Fruit fly (Drosophila melanogaster): ENCODE results near the gene ng3.

The ng3 gene

dm6 chrX:3233683-3234082 lies 8.2 kb downstream of the ng3 start (continued):
- TF ChIP-seq peb (GFP tag; IDR thresholded peaks at IDR 0.05) = no peak
- TF ChIP-seq CG12236 (GFP tag; optimal IDR thresholded peaks at IDR 0.05) = no peak
- peak; percentile 32 for TF ChIP-seq Fer1 (GFP tag; optimal IDR thresholded peaks at IDR 0.05)
- no peak for TF ChIP-seq TFAM (GFP tag; optimal IDR thresholded peaks at IDR 0.05)
- TF ChIP-seq fd96Cb (tag; optimal IDR thresholded peaks at IDR 0.05) = no peak
- TF ChIP-seq cg (GFP tag; optimal IDR thresholded peaks at IDR 0.05) = no peak
- no peak for TF ChIP-seq zf30C (GFP tag; optimal IDR thresholded peaks at IDR 0.05)
- TF ChIP-seq Nf-YB (GFP tag; optimal IDR thresholded peaks at IDR 0.05) = no peak
- no peak for TF ChIP-seq CG15514 (GFP tag; optimal IDR thresholded peaks at IDR 0.05)
- TF ChIP-seq CG3726 (GFP tag; IDR thresholded peaks at IDR 0.05) = no peak

dm6 chrX:3205887-3206794 lies 35.7 kb downstream of the ng3 start:
- TF ChIP-seq CG16815 (GFP tag; optimal IDR thresholded peaks at IDR 0.05) = peak; percentile 4
- TF ChIP-seq Oli (tag; optimal IDR thresholded peaks at IDR 0.05) = peak; percentile 60
- TF ChIP-seq CG6689 (GFP tag; IDR thresholded peaks at IDR 0.05) = peak; percentile 78
- TF ChIP-seq pho (GFP tag; optimal IDR thresholded peaks at IDR 0.05) = peak; percentile 55
- TF ChIP-seq Pdp1 (GFP tag; optimal IDR thresholded peaks at IDR 0.05) = peak; percentile 63 to 66
- no peak for TF ChIP-seq Fer2 (tag; optimal IDR thresholded peaks at IDR 0.05)
- no peak for TF ChIP-seq bbx (GFP tag; IDR thresholded peaks at IDR 0.05; ENCODE audit: partially characterized antibody)
- TF ChIP-seq Meics (GFP tag; optimal IDR thresholded peaks at IDR 0.05) = peak; percentile 78
- TF ChIP-seq Sox100B (GFP tag; optimal IDR thresholded peaks at IDR 0.05) = peak; percentile 36
- peak; percentile 78 for TF ChIP-seq Awh (GFP tag; IDR thresholded peaks at IDR 0.05)
- peak; percentile 84 for TF ChIP-seq Atf6 (GFP tag; IDR thresholded peaks at IDR 0.05)
- TF ChIP-seq ems (GFP tag; optimal IDR thresholded peaks at IDR 0.05) = peak; percentile 65
- TF ChIP-seq repo (GFP tag; optimal IDR thresholded peaks at IDR 0.05) = peak; percentile 51
- TF ChIP-seq Nf-YB (GFP tag; optimal IDR thresholded peaks at IDR 0.05) = no peak
- TF ChIP-seq wdn (GFP tag; IDR thresholded peaks at IDR 0.05) = 0 out of 2 replicates have a peak, but pooled peaks have one; percentile 44
- peak; percentile 70 for TF ChIP-seq CG13296 (GFP tag; optimal IDR thresholded peaks at IDR 0.05)
- TF ChIP-seq E2f2 (GFP tag; IDR thresholded peaks at IDR 0.05) = peak; percentile 57
- TF ChIP-seq CG15073 (GFP tag; optimal IDR thresholded peaks at IDR 0.05) = no peak
- peak; percentile 43 for TF ChIP-seq slp2 (GFP tag; optimal IDR thresholded peaks at IDR 0.05)
- TF ChIP-seq caup (GFP tag; optimal IDR thresholded peaks at IDR 0.05; ENCODE audit: severe bottlenecking) = peak; percentile 64
- no peak for TF ChIP-seq HmgZ (tag; optimal IDR thresholded peaks at IDR 0.05)
- TF ChIP-seq Hey (tag; optimal IDR thresholded peaks at IDR 0.05) = no peak
- TF ChIP-seq CG8281 (tag; optimal IDR thresholded peaks at IDR 0.05) = peak; percentile 14
- peak; percentile 68 for TF ChIP-seq esg (GFP tag; conservative IDR thresholded peaks at IDR 0.05)
- TF ChIP-seq nom (GFP tag; optimal IDR thresholded peaks at IDR 0.05) = no peak
- TF ChIP-seq MBD-R2 (GFP tag; IDR thresholded peaks at IDR 0.05) = peak; percentile 37; the same call in 1 of the 2 replicates
- peak; percentile 14; the same call in 1 of the 3 replicates for TF ChIP-seq croc (GFP tag; conservative IDR thresholded peaks at IDR 0.05)
- TF ChIP-seq BEAF-32 (GFP tag; optimal IDR thresholded peaks at IDR 0.05) = no peak
- TF ChIP-seq pum (GFP tag; optimal IDR thresholded peaks at IDR 0.05) = peak; percentile 50
- TF ChIP-seq sna (GFP tag; IDR thresholded peaks at IDR 0.05; ENCODE audit: partially characterized antibody) = no peak
- peak; percentile 77 for TF ChIP-seq slbo (GFP tag; IDR thresholded peaks at IDR 0.05)
- peak; percentile 19 for TF ChIP-seq btn (GFP tag; optimal IDR thresholded peaks at IDR 0.05)
- no peak for TF ChIP-seq CG33557 (GFP tag; optimal IDR thresholded peaks at IDR 0.05)
- peak; percentile 76 for TF ChIP-seq seq (GFP tag; IDR thresholded peaks at IDR 0.05)
- no peak for TF ChIP-seq Dip2 (GFP tag; IDR thresholded peaks at IDR 0.05)
- peak; percentile 79 for TF ChIP-seq CG6813 (GFP tag; optimal IDR thresholded peaks at IDR 0.05)
- no peak for TF ChIP-seq ham (GFP tag; IDR thresholded peaks at IDR 0.05)
- TF ChIP-seq CG18476 (GFP tag; optimal IDR thresholded peaks at IDR 0.05) = peak; percentile 44
